Fruit fly (Drosophila melanogaster) whole organism, embryonic: ENCODE results near the gene Decay.

ENCODE experiments used
- Ada2b ChIP-seq: fragments of 200-800 bp; sonication (Bioruptor generic); IDR thresholded peaks from 2 replicates; pipeline ENCODE4 v1.3.6; 2022; ENCODE audit warnings: missing biosample characterization, missing genetic modification characterization
- CG10431 ChIP-seq: fragments of 200-800 bp; sonication (Bioruptor generic); optimal IDR thresholded peaks from 3 replicates; lab custom pipeline; 2018; ENCODE audit warnings: missing biosample characterization, mild to moderate bottlenecking, missing genetic modification characterization
- CG10979 ChIP-seq: fragments of 200-800 bp; sonication (Bioruptor generic); optimal IDR thresholded peaks from 2 replicates; lab custom pipeline; 2018; ENCODE audit warnings: missing biosample characterization, mild to moderate bottlenecking, missing genetic modification characterization, moderate library complexity
- CG12219 ChIP-seq: fragments of 200-800 bp; sonication (Bioruptor generic); optimal IDR thresholded peaks from 3 replicates; lab custom pipeline; 2018; ENCODE audit warnings: missing biosample characterization, mild to moderate bottlenecking, missing genetic modification characterization
- CG1233 ChIP-seq: fragments of 200-800 bp; sonication (Bioruptor generic); optimal IDR thresholded peaks from 4 replicates; lab custom pipeline; 2018; ENCODE audit warnings: missing biosample characterization, mild to moderate bottlenecking, missing genetic modification characterization
- CG13296 ChIP-seq: fragments of 200-800 bp; sonication (Bioruptor generic); optimal IDR thresholded peaks from 3 replicates; lab custom pipeline; 2018; ENCODE audit warnings: missing biosample characterization, mild to moderate bottlenecking, missing genetic modification characterization
- CG13775 ChIP-seq: fragments of 200-800 bp; sonication (Bioruptor generic); optimal IDR thresholded peaks from 3 replicates; lab custom pipeline; 2017; ENCODE audit warnings: missing biosample characterization, mild to moderate bottlenecking, missing genetic modification characterization
- CG14050 ChIP-seq: fragments of 200-800 bp; sonication (Bioruptor generic); IDR thresholded peaks from 3 replicates; pipeline ENCODE4 v1.3.6; 2022; ENCODE audit warnings: missing biosample characterization, missing genetic modification characterization
- CG15479 ChIP-seq: fragments of 200-800 bp; sonication (Bioruptor generic); optimal IDR thresholded peaks from 3 replicates; lab custom pipeline; 2019; ENCODE audit warnings: missing biosample characterization, mild to moderate bottlenecking, missing genetic modification characterization, moderate library complexity
- CG1603 ChIP-seq: fragments of 200-800 bp; sonication (Bioruptor generic); optimal IDR thresholded peaks from 2 replicates; lab custom pipeline; 2019; ENCODE audit warnings: missing biosample characterization, mild to moderate bottlenecking, missing genetic modification characterization, moderate library complexity
- CG1647 ChIP-seq: fragments of 200-800 bp; sonication (Bioruptor generic); optimal IDR thresholded peaks from 3 replicates; lab custom pipeline; 2016; ENCODE audit warnings: missing biosample characterization, missing genetic modification characterization
- CG17186 ChIP-seq: fragments of 200-800 bp; sonication (Bioruptor generic); optimal IDR thresholded peaks from 3 replicates; lab custom pipeline; 2017; ENCODE audit warnings: missing biosample characterization, missing genetic modification reagents, missing genetic modification characterization
- CG2889 ChIP-seq: fragments of 200-800 bp; sonication (Bioruptor generic); IDR thresholded peaks from 3 replicates; pipeline ENCODE4 v1.3.6; 2022; ENCODE audit warnings: missing biosample characterization, missing genetic modification characterization
- CG3281 ChIP-seq: fragments of 200-800 bp; sonication (Bioruptor generic); optimal IDR thresholded peaks from 3 replicates; lab custom pipeline; 2017; ENCODE audit warnings: missing biosample characterization, mild to moderate bottlenecking, missing genetic modification characterization
- CG6654 ChIP-seq: fragments of 200-800 bp; sonication (Bioruptor generic); optimal IDR thresholded peaks from 2 replicates; lab custom pipeline; 2017; ENCODE audit warnings: missing biosample characterization, mild to moderate bottlenecking, missing genetic modification characterization
- CG7372 ChIP-seq: fragments of 200-800 bp; sonication (Bioruptor generic); IDR thresholded peaks from 2 replicates; pipeline ENCODE4 v1.3.6; 2022; ENCODE audit warnings: missing biosample characterization, missing genetic modification characterization
- CG7786 ChIP-seq: fragments of 200-800 bp; sonication (Bioruptor generic); optimal IDR thresholded peaks from 2 replicates; lab custom pipeline; 2016; ENCODE audit warnings: missing biosample characterization, missing genetic modification characterization
- CG9817 ChIP-seq: fragments of 200-800 bp; sonication (Bioruptor generic); optimal IDR thresholded peaks from 2 replicates; lab custom pipeline; 2018; ENCODE audit warnings: missing biosample characterization, mild to moderate bottlenecking, missing genetic modification characterization, moderate library complexity
- D ChIP-seq, 2 experiments: fragments of 200-800 bp in 1 of 2; fragments of >200 bp in 1 of 2; sonication (Bioruptor generic) in 1 of 2; optimal IDR thresholded peaks; 2 replicates in 1 of 2; 3 replicates in 1 of 2; lab custom pipeline; 2017; ENCODE audit warnings: mild to moderate bottlenecking in 1 of 2, missing biosample characterization in 1 of 2, missing genetic modification characterization in 1 of 2, missing genetic modification reagents in 1 of 2
- Dbx ChIP-seq: fragments of 200-800 bp; sonication (Bioruptor generic); IDR thresholded peaks from 3 replicates; pipeline ENCODE4 v1.3.6; 2022; ENCODE audit warnings: missing biosample characterization, missing genetic modification characterization
- Elba2 ChIP-seq: fragments of 200-800 bp; sonication (Bioruptor generic); optimal IDR thresholded peaks from 3 replicates; lab custom pipeline; 2016; ENCODE audit warnings: missing biosample characterization, missing genetic modification characterization
- Fer1 ChIP-seq: fragments of 200-800 bp; sonication (Bioruptor generic); optimal IDR thresholded peaks from 2 replicates; lab custom pipeline; 2017; ENCODE audit warnings: missing biosample characterization, mild to moderate bottlenecking, missing genetic modification characterization
- Fer2 ChIP-seq: fragments of 200-800 bp; sonication (Bioruptor generic); optimal IDR thresholded peaks from 2 replicates; lab custom pipeline; 2018; ENCODE audit warnings: missing biosample characterization, mild to moderate bottlenecking, missing genetic modification characterization, moderate library complexity
- GATAe ChIP-seq: fragments of 200-800 bp; sonication (Bioruptor generic); conservative IDR thresholded peaks from 2 replicates; pipeline ENCODE4 v1.3.6; 2022; ENCODE audit warnings: missing biosample characterization, missing genetic modification characterization
- Lim3 ChIP-seq: fragments of 200-800 bp; sonication (Bioruptor generic); IDR thresholded peaks from 2 replicates; pipeline ENCODE4 v1.3.6; 2022; ENCODE audit warnings: missing biosample characterization, missing genetic modification characterization
- MBD-R2 ChIP-seq: fragments of 200-800 bp; sonication (Bioruptor generic); IDR thresholded peaks from 2 replicates; pipeline ENCODE4 v1.3.6; 2022; ENCODE audit warnings: missing biosample characterization, missing genetic modification characterization
- Med ChIP-seq: fragments of 200-800 bp; sonication (Bioruptor generic); peaks from one replicate; lab custom pipeline; 2016; ENCODE audit warnings: missing biosample characterization, missing genetic modification characterization, mild to moderate bottlenecking, inconsistent platforms, moderate library complexity
- Mes4 ChIP-seq: fragments of 200-800 bp; sonication (Bioruptor generic); optimal IDR thresholded peaks from 2 replicates; lab custom pipeline; 2016; ENCODE audit warnings: missing biosample characterization, missing genetic modification characterization
- NC2β ChIP-seq: fragments of 200-800 bp; sonication (Bioruptor generic); optimal IDR thresholded peaks from 2 replicates; lab custom pipeline; 2016; ENCODE audit warnings: missing biosample characterization, missing genetic modification characterization
- Opbp ChIP-seq: fragments of 200-800 bp; sonication (Bioruptor generic); IDR thresholded peaks from 3 replicates; pipeline ENCODE4 v1.3.6; 2022; ENCODE audit warnings: missing biosample characterization, missing genetic modification characterization; ENCODE audit not compliant: partially characterized antibody
- amos ChIP-seq: fragments of 200-800 bp; sonication (Bioruptor generic); IDR thresholded peaks from 2 replicates; pipeline ENCODE4 v1.3.6; 2022; ENCODE audit warnings: missing biosample characterization, missing genetic modification characterization; ENCODE audit not compliant: partially characterized antibody
- bbx ChIP-seq: fragments of 200-800 bp; sonication (Bioruptor generic); IDR thresholded peaks from 2 replicates; pipeline ENCODE4 v1.3.6; 2022; ENCODE audit warnings: missing biosample characterization, missing genetic modification characterization; ENCODE audit not compliant: partially characterized antibody
- ci ChIP-seq: fragments of 200-800 bp; sonication (Bioruptor generic); IDR thresholded peaks from 3 replicates; pipeline ENCODE4 v1.3.6; 2022; ENCODE audit warnings: missing biosample characterization, missing genetic modification characterization
- dmrt11E ChIP-seq: fragments of 200-800 bp; sonication (Bioruptor generic); optimal IDR thresholded peaks from 3 replicates; lab custom pipeline; 2018; ENCODE audit warnings: missing biosample characterization, mild to moderate bottlenecking, missing genetic modification characterization, moderate library complexity
- eve ChIP-seq, 2 experiments: fragments of >200 bp; optimal IDR thresholded peaks; 2 replicates each; lab custom pipeline; 2017; ENCODE audit warnings: missing biosample characterization in 2 of 2, missing genetic modification characterization in 2 of 2
- ewg ChIP-seq: fragments of 200-800 bp; sonication (Bioruptor generic); optimal IDR thresholded peaks from 3 replicates; lab custom pipeline; 2017; ENCODE audit warnings: mild to moderate bottlenecking, missing biosample characterization, missing genetic modification reagents, missing genetic modification characterization
- fd3F ChIP-seq: fragments of 200-800 bp; sonication (Bioruptor generic); optimal IDR thresholded peaks from 2 replicates; lab custom pipeline; 2018; ENCODE audit warnings: missing biosample characterization, mild to moderate bottlenecking, missing genetic modification characterization, moderate library complexity
- ftz-f1 ChIP-seq: fragments of 200-800 bp; sonication (Bioruptor generic); optimal IDR thresholded peaks from 2 replicates; lab custom pipeline; 2016; ENCODE audit warnings: missing biosample characterization, missing genetic modification characterization
- fu2 ChIP-seq: fragments of 200-800 bp; sonication (Bioruptor generic); optimal IDR thresholded peaks from 2 replicates; lab custom pipeline; 2016; ENCODE audit warnings: missing biosample characterization, missing genetic modification characterization
- gem ChIP-seq: fragments of 200-800 bp; sonication (Bioruptor generic); optimal IDR thresholded peaks from 2 replicates; lab custom pipeline; 2019; ENCODE audit warnings: missing biosample characterization, mild to moderate bottlenecking, missing genetic modification characterization, moderate library complexity
- gro ChIP-seq: fragments of 200-800 bp; sonication (Bioruptor generic); optimal IDR thresholded peaks from 2 replicates; lab custom pipeline; 2016; ENCODE audit warnings: missing biosample characterization, missing genetic modification characterization
- gsb-n ChIP-seq: fragments of 200-800 bp; sonication (Bioruptor generic); optimal IDR thresholded peaks from 3 replicates; lab custom pipeline; 2018; ENCODE audit warnings: missing biosample characterization, mild to moderate bottlenecking, missing genetic modification characterization
- gt ChIP-seq: fragments of 200-800 bp; sonication (Bioruptor generic); IDR thresholded peaks from 2 replicates; pipeline ENCODE4 v1.3.6; 2022; ENCODE audit warnings: missing biosample characterization, missing genetic modification characterization
- maf-S ChIP-seq: fragments of 200-800 bp; sonication (Bioruptor generic); optimal IDR thresholded peaks from 2 replicates; lab custom pipeline; 2016; ENCODE audit warnings: missing biosample characterization, missing genetic modification characterization
- pb ChIP-seq: fragments of 200-800 bp; sonication (Bioruptor generic); optimal IDR thresholded peaks from 3 replicates; lab custom pipeline; 2016; ENCODE audit warnings: missing biosample characterization, missing genetic modification characterization
- sc ChIP-seq, 3 experiments: fragments of >200 bp in 2 of 3; fragments of 200-800 bp in 1 of 3; sonication (Bioruptor generic) in 1 of 3; optimal IDR thresholded peaks; 2 replicates in 2 of 3; 3 replicates in 1 of 3; lab custom pipeline; 2017; ENCODE audit warnings: mild to moderate bottlenecking in 1 of 3, missing biosample characterization in 1 of 3, missing genetic modification characterization in 1 of 3, missing genetic modification reagents in 1 of 3
- schlank ChIP-seq: fragments of 200-800 bp; sonication (Bioruptor generic); optimal IDR thresholded peaks from 2 replicates; lab custom pipeline; 2018; ENCODE audit warnings: missing biosample characterization, mild to moderate bottlenecking, missing genetic modification characterization
- so ChIP-seq: fragments of 200-800 bp; sonication (Bioruptor generic); IDR thresholded peaks from 3 replicates; pipeline ENCODE4 v1.3.6; 2022; ENCODE audit warnings: missing biosample characterization, missing genetic modification characterization
- tgo ChIP-seq: fragments of 200-800 bp; sonication (Bioruptor generic); IDR thresholded peaks from 3 replicates; pipeline ENCODE4 v1.3.6; 2022; ENCODE audit warnings: missing biosample characterization, missing genetic modification characterization
- vvl ChIP-seq: fragments of 200-800 bp; sonication (Bioruptor generic); IDR thresholded peaks from 2 replicates; pipeline ENCODE4 v1.3.6; 2022; ENCODE audit warnings: missing biosample characterization, missing genetic modification characterization

The Decay gene

dm6 chr3R:16483877-16484417, 16.9 kb downstream of the Decay start, which contains the start of gene Der-2 (continued):
- TF ChIP-seq ci (GFP tag; lab: Robert Waterston, UW) (no peak), Ada2b (GFP tag; lab: Robert Waterston, UW) (no peak), bbx (GFP tag; lab: Robert Waterston, UW) (peak; percentile 92), dmrt11E (tag; lab: Kevin White, UChicago) (no peak), Med (peak; percentile 66), CG3281 (no peak), Fer2 (tag; lab: Kevin White, UChicago) (no peak), CG7372 (GFP tag; lab: Robert Waterston, UW) (no peak), Mes4 (GFP tag; lab: Kevin White, UChicago) (no peak), CG6654 (GFP tag; lab: Kevin White, UChicago) (no peak), D (optimal IDR thresholded peaks at IDR 0.05; lab: Kevin White, UChicago) (no peak), D (GFP tag; optimal IDR thresholded peaks at IDR 0.05; lab: Kevin White, UChicago) (no peak), GATAe (GFP tag; lab: Robert Waterston, UW) (no peak), CG10431 (GFP tag; lab: Kevin White, UChicago) (no peak), CG13775 (GFP tag; lab: Kevin White, UChicago) (no peak), amos (peak; percentile 89), gem (tag; lab: Kevin White, UChicago) (no peak), Opbp (peak; percentile 91), NC2β (GFP tag; lab: Kevin White, UChicago) (no peak), CG7786 (GFP tag; lab: Kevin White, UChicago) (no peak), pb (GFP tag; lab: Kevin White, UChicago) (no peak), CG13296 (GFP tag; lab: Kevin White, UChicago) (no peak), schlank (tag; lab: Kevin White, UChicago) (no peak), Lim3 (no peak), Dbx (GFP tag; lab: Robert Waterston, UW) (no peak), vvl (0 out of 2 replicates have a peak, but pooled peaks have one; percentile 32), CG2889 (GFP tag; lab: Robert Waterston, UW) (no peak), maf-S (GFP tag; lab: Kevin White, UChicago) (no peak), fd3F (GFP tag; lab: Kevin White, UChicago) (no peak), gsb-n (no peak), so (GFP tag; lab: Robert Waterston, UW) (no peak), CG1233 (no peak), gro (GFP tag; lab: Kevin White, UChicago) (no peak), CG15479 (GFP tag; lab: Kevin White, UChicago) (no peak), MBD-R2 (GFP tag; lab: Robert Waterston, UW) (peak; percentile 77), tgo (GFP tag; lab: Robert Waterston, UW) (no peak), CG9817 (tag; lab: Kevin White, UChicago) (no peak), ewg (GFP tag; lab: Kevin White, UChicago) (no peak), gt (GFP tag; lab: Robert Waterston, UW) (no peak), eve (GFP tag; optimal IDR thresholded peaks at IDR 0.05; lab: Kevin White, UChicago) (no peak), ftz-f1 (GFP tag; lab: Kevin White, UChicago) (no peak), fu2 (GFP tag; lab: Kevin White, UChicago) (no peak), sc (optimal IDR thresholded peaks at IDR 0.05; lab: Kevin White, UChicago) (no peak), sc (GFP tag; optimal IDR thresholded peaks at IDR 0.05; lab: Kevin White, UChicago) (no peak), CG14050 (GFP tag; lab: Robert Waterston, UW) (no peak), Elba2 (GFP tag; lab: Kevin White, UChicago) (no peak), CG10979 (no peak), Fer1 (GFP tag; lab: Kevin White, UChicago) (no peak), CG17186 (GFP tag; lab: Kevin White, UChicago) (no peak), CG1603 (no peak), CG12219 (GFP tag; lab: Kevin White, UChicago) (no peak), CG1647 (GFP tag; lab: Kevin White, UChicago) (no peak)
